Worm (Caenorhabditis elegans) whole organism, L2 larva: Measurements from ENCODE around the gene madf-5.

Experiments
- ZK546.5 ChIP-seq: sonication (generic microtip); optimal IDR thresholded peaks from 2 replicates; lab custom pipeline; 2017; ENCODE audit warnings: missing biosample characterization, missing genetic modification characterization
- egl-27 ChIP-seq: sonication (generic microtip); optimal IDR thresholded peaks from 3 replicates; lab custom pipeline; 2017; ENCODE audit warnings: missing biosample characterization, missing genetic modification reagents, missing genetic modification characterization
- nhr-237 ChIP-seq: fragments of 150-350 bp; optimal IDR thresholded peaks from 2 replicates; lab custom pipeline; 2014; ENCODE audit warnings: missing biosample characterization, missing genetic modification characterization
- snpc-4 ChIP-seq: fragments of 150-350 bp; optimal IDR thresholded peaks from 2 replicates; lab custom pipeline; 2014; ENCODE audit warnings: missing biosample characterization, missing genetic modification characterization
- unc-62 ChIP-seq: fragments of 150-350 bp; optimal IDR thresholded peaks from 2 replicates; lab custom pipeline; 2014; ENCODE audit warnings: missing biosample characterization, missing genetic modification reagents, missing genetic modification characterization

ce11 chrII:14550613-14551012 lies 22.8 kb upstream of the madf-5 start, which contains the start of gene nlp-41:
- no peak for TF ChIP-seq ZK546.5 (tag; lab: Kevin White, UChicago)
- TF ChIP-seq snpc-4 (tag; lab: Kevin White, UChicago), result no peak
- TF ChIP-seq nhr-237, result no peak
- TF ChIP-seq egl-27 (tag; lab: Kevin White, UChicago), result no peak
- TF ChIP-seq unc-62, result no peak
